Fruit fly (Drosophila melanogaster): ENCODE results near the gene CG42507.
A peak's percentile ranks its signal among the peaks of the same experiment; 100 is the strongest.

Gene CG42507

dm6 chr3L:14759984-14760626, 2.3 kb upstream of the CG42507 start (continued):
- TF ChIP-seq CG4424 (GFP tag; optimal IDR thresholded peaks at IDR 0.05) (peak; percentile 70), disco-r (GFP tag; optimal IDR thresholded peaks at IDR 0.05) (peak; percentile 23), phol (tag; optimal IDR thresholded peaks at IDR 0.05) (peak; percentile 72), HmgZ (tag; optimal IDR thresholded peaks at IDR 0.05) (peak; percentile 42), pan (optimal IDR thresholded peaks at IDR 0.05) (no peak), pan (GFP tag; optimal IDR thresholded peaks at IDR 0.05 in 1 of 2, IDR thresholded peaks at IDR 0.05 in 1 of 2) (peak in 1 of 2 experiments; percentile 70), chm (GFP tag; IDR thresholded peaks at IDR 0.05) (peak; percentile 6; the same call in 1 of the 2 replicates), CG18619 (GFP tag; optimal IDR thresholded peaks at IDR 0.05) (peak; percentile 54), CG1647 (GFP tag; optimal IDR thresholded peaks at IDR 0.05) (peak; percentile 39), mam (GFP tag; optimal IDR thresholded peaks at IDR 0.05) (peak; percentile 81), CG32767 (GFP tag; IDR thresholded peaks at IDR 0.05) (no peak), unc-4 (GFP tag; IDR thresholded peaks at IDR 0.05; ENCODE audit: partially characterized antibody) (peak; percentile 30; the same call in 1 of the 2 replicates), Pdp1 (GFP tag; optimal IDR thresholded peaks at IDR 0.05) (peak; percentile 17 to 62), CG16863 (GFP tag; optimal IDR thresholded peaks at IDR 0.05) (peak; percentile 24), CG12155 (GFP tag; optimal IDR thresholded peaks at IDR 0.05) (peak; percentile 69), gro (GFP tag; optimal IDR thresholded peaks at IDR 0.05) (peak; percentile 57), CG4360 (GFP tag; IDR thresholded peaks at IDR 0.05) (no peak), btn (GFP tag; optimal IDR thresholded peaks at IDR 0.05) (no peak), HHEX (GFP tag; optimal IDR thresholded peaks at IDR 0.05) (no peak), CG6254 (GFP tag; optimal IDR thresholded peaks at IDR 0.05) (peak; percentile 56), Atf3 (GFP tag; optimal IDR thresholded peaks at IDR 0.05) (peak; percentile 44), CG10147 (GFP tag; optimal IDR thresholded peaks at IDR 0.05) (peak; percentile 35), CG32532 (GFP tag; IDR thresholded peaks at IDR 0.05) (peak; percentile 66; the same call in 1 of the 2 replicates), Nf-YB (GFP tag; optimal IDR thresholded peaks at IDR 0.05) (peak; percentile 19), slbo (GFP tag; IDR thresholded peaks at IDR 0.05) (peak; percentile 76), NC2α (GFP tag; optimal IDR thresholded peaks at IDR 0.05) (no peak), CG30020 (tag; optimal IDR thresholded peaks at IDR 0.05) (no peak), CG17802 (tag; optimal IDR thresholded peaks at IDR 0.05) (peak; percentile 6), MESR4 (GFP tag; optimal IDR thresholded peaks at IDR 0.05) (no peak), CG9437 (GFP tag; optimal IDR thresholded peaks at IDR 0.05) (peak; percentile 44), CG12942 (GFP tag; optimal IDR thresholded peaks at IDR 0.05) (peak; percentile 59), CG2202 (tag; optimal IDR thresholded peaks at IDR 0.05) (peak; percentile 16), H15 (GFP tag; IDR thresholded peaks at IDR 0.05) (peak; percentile 14; the same call in 1 of the 3 replicates), stwl (tag; optimal IDR thresholded peaks at IDR 0.05) (no peak), Atf6 (GFP tag; IDR thresholded peaks at IDR 0.05) (peak; percentile 81), tap (tag; optimal IDR thresholded peaks at IDR 0.05) (peak; percentile 9), ac (GFP tag; optimal IDR thresholded peaks at IDR 0.05) (no peak), wdn (GFP tag; IDR thresholded peaks at IDR 0.05) (peak; percentile 18; the same call in 1 of the 2 replicates), Scr (GFP tag; IDR thresholded peaks at IDR 0.05; ENCODE audit: partially characterized antibody) (no peak), Hr51 (GFP tag; optimal IDR thresholded peaks at IDR 0.05) (peak; percentile 44 to 86), sqz (GFP tag; optimal IDR thresholded peaks at IDR 0.05) (peak; percentile 97), Usf (GFP tag; optimal IDR thresholded peaks at IDR 0.05) (peak; percentile 19), CG7556 (GFP tag; optimal IDR thresholded peaks at IDR 0.05) (peak; percentile 47), dpn (GFP tag; optimal IDR thresholded peaks at IDR 0.05) (peak; percentile 71 to 78), Hand (GFP tag; optimal IDR thresholded peaks at IDR 0.05) (peak; percentile 21), crp (GFP tag; optimal IDR thresholded peaks at IDR 0.05) (peak in 1 of 2 experiments; percentile 35), h (optimal IDR thresholded peaks at IDR 0.05) (no peak), CG7271 (tag; optimal IDR thresholded peaks at IDR 0.05) (peak; percentile 21), usp (GFP tag; optimal IDR thresholded peaks at IDR 0.05) (no peak)
